Fruit fly (Drosophila melanogaster) whole organism, embryonic: ENCODE data around the gene CG32812.

Source experiments
- Adf1 ChIP-seq: fragments of 200-800 bp; sonication (Bioruptor generic); IDR thresholded peaks from 2 replicates; pipeline ENCODE4 v1.3.6; 2022; ENCODE audit warnings: missing biosample characterization, missing genetic modification characterization
- Atf3 ChIP-seq: fragments of 200-800 bp; sonication (Bioruptor generic); optimal IDR thresholded peaks from 3 replicates; lab custom pipeline; 2016; ENCODE audit warnings: missing biosample characterization, missing genetic modification characterization
- Blimp-1 ChIP-seq: fragments of 200-800 bp; sonication (Bioruptor generic); optimal IDR thresholded peaks from 3 replicates; lab custom pipeline; 2018; ENCODE audit warnings: missing biosample characterization, missing genetic modification characterization, mild to moderate bottlenecking, moderate library complexity, missing genetic modification reagents
- Bteb2 ChIP-seq: fragments of 200-800 bp; sonication (Bioruptor generic); optimal IDR thresholded peaks from 2 replicates; lab custom pipeline; 2016; ENCODE audit warnings: missing biosample characterization, missing genetic modification characterization
- CG10209 ChIP-seq: fragments of 200-800 bp; sonication (Bioruptor generic); optimal IDR thresholded peaks from 3 replicates; lab custom pipeline; 2017; ENCODE audit warnings: missing biosample characterization, mild to moderate bottlenecking, missing genetic modification characterization, missing genetic modification reagents
- CG10543 ChIP-seq: fragments of 200-800 bp; sonication (Bioruptor generic); optimal IDR thresholded peaks from 3 replicates; lab custom pipeline; 2017; ENCODE audit warnings: missing biosample characterization, mild to moderate bottlenecking, missing genetic modification characterization, moderate library complexity
- CG10959 ChIP-seq: fragments of 200-800 bp; sonication (Bioruptor generic); IDR thresholded peaks from 2 replicates; pipeline ENCODE4 v1.3.6; 2022; ENCODE audit warnings: missing biosample characterization, missing genetic modification characterization
- CG10979 ChIP-seq: fragments of 200-800 bp; sonication (Bioruptor generic); optimal IDR thresholded peaks from 2 replicates; lab custom pipeline; 2018; ENCODE audit warnings: missing biosample characterization, mild to moderate bottlenecking, missing genetic modification characterization, moderate library complexity
- CG12155 ChIP-seq: fragments of 200-800 bp; sonication (Bioruptor generic); optimal IDR thresholded peaks from 3 replicates; lab custom pipeline; 2016; ENCODE audit warnings: missing biosample characterization, missing genetic modification characterization
- CG12219 ChIP-seq: fragments of 200-800 bp; sonication (Bioruptor generic); optimal IDR thresholded peaks from 3 replicates; lab custom pipeline; 2018; ENCODE audit warnings: missing biosample characterization, mild to moderate bottlenecking, missing genetic modification characterization
- CG13296 ChIP-seq: fragments of 200-800 bp; sonication (Bioruptor generic); optimal IDR thresholded peaks from 3 replicates; lab custom pipeline; 2018; ENCODE audit warnings: missing biosample characterization, mild to moderate bottlenecking, missing genetic modification characterization
- CG15073 ChIP-seq: fragments of 200-800 bp; sonication (Bioruptor generic); optimal IDR thresholded peaks from 2 replicates; lab custom pipeline; 2016; ENCODE audit warnings: missing biosample characterization, missing genetic modification characterization
- CG17802 ChIP-seq: fragments of 200-800 bp; sonication (Bioruptor generic); optimal IDR thresholded peaks from 2 replicates; lab custom pipeline; 2018; ENCODE audit warnings: missing biosample characterization, mild to moderate bottlenecking, missing genetic modification characterization, moderate library complexity
- CG30403 ChIP-seq: fragments of 200-800 bp; sonication (Bioruptor generic); optimal IDR thresholded peaks from 3 replicates; lab custom pipeline; 2016; ENCODE audit warnings: missing biosample characterization, missing genetic modification characterization
- CG3065 ChIP-seq: fragments of 200-800 bp; sonication (Bioruptor generic); optimal IDR thresholded peaks from 2 replicates; lab custom pipeline; 2016; ENCODE audit warnings: missing biosample characterization, missing genetic modification characterization
- CG3281 ChIP-seq: fragments of 200-800 bp; sonication (Bioruptor generic); optimal IDR thresholded peaks from 3 replicates; lab custom pipeline; 2017; ENCODE audit warnings: missing biosample characterization, mild to moderate bottlenecking, missing genetic modification characterization
- CG34376 ChIP-seq: fragments of 200-800 bp; sonication (Bioruptor generic); optimal IDR thresholded peaks from 2 replicates; lab custom pipeline; 2018; ENCODE audit warnings: missing biosample characterization, mild to moderate bottlenecking, missing genetic modification characterization
- CG5953 ChIP-seq: fragments of 200-800 bp; sonication (Bioruptor generic); IDR thresholded peaks from 2 replicates; pipeline ENCODE4 v1.3.6; 2022; ENCODE audit warnings: missing biosample characterization, missing genetic modification characterization
- CG7839 ChIP-seq: fragments of 200-800 bp; sonication (Bioruptor generic); optimal IDR thresholded peaks from 3 replicates; lab custom pipeline; 2018; ENCODE audit warnings: missing biosample characterization, mild to moderate bottlenecking, missing genetic modification characterization, moderate library complexity
- CG8359 ChIP-seq: fragments of 200-800 bp; sonication (Bioruptor generic); optimal IDR thresholded peaks from 2 replicates; lab custom pipeline; 2017; ENCODE audit warnings: missing biosample characterization, mild to moderate bottlenecking, missing genetic modification characterization, borderline replicate concordance
- CG9215 ChIP-seq: fragments of 200-800 bp; sonication (Bioruptor generic); IDR thresholded peaks from 2 replicates; pipeline ENCODE4 v1.3.6; 2022; ENCODE audit warnings: missing biosample characterization, missing genetic modification characterization
- CG9876 ChIP-seq: fragments of 200-800 bp; sonication (Bioruptor generic); optimal IDR thresholded peaks from 2 replicates; lab custom pipeline; 2016; ENCODE audit warnings: missing biosample characterization, missing genetic modification characterization
- Doc3 ChIP-seq: fragments of 200-800 bp; sonication (Bioruptor generic); IDR thresholded peaks from 3 replicates; pipeline ENCODE4 v1.3.6; 2022; ENCODE audit warnings: missing biosample characterization, missing genetic modification characterization; ENCODE audit not compliant: partially characterized antibody
- Gsc ChIP-seq: fragments of 200-800 bp; sonication (Bioruptor generic); IDR thresholded peaks from 2 replicates; pipeline ENCODE4 v1.3.6; 2022; ENCODE audit warnings: missing biosample characterization, missing genetic modification characterization
- Gug ChIP-seq: fragments of 200-800 bp; sonication (Bioruptor generic); IDR thresholded peaks from 4 replicates; pipeline ENCODE4 v1.3.6; 2022; ENCODE audit warnings: missing biosample characterization, missing genetic modification characterization
- Kr ChIP-seq: fragments of 200-800 bp; sonication (Bioruptor generic); optimal IDR thresholded peaks from 2 replicates; lab custom pipeline; 2017; ENCODE audit warnings: missing biosample characterization, mild to moderate bottlenecking, missing genetic modification characterization
- Mes4 ChIP-seq: fragments of 200-800 bp; sonication (Bioruptor generic); optimal IDR thresholded peaks from 2 replicates; lab custom pipeline; 2016; ENCODE audit warnings: missing biosample characterization, missing genetic modification characterization
- Nf-YB ChIP-seq: fragments of 200-800 bp; sonication (Bioruptor generic); optimal IDR thresholded peaks from 3 replicates; lab custom pipeline; 2019; ENCODE audit warnings: missing biosample characterization, mild to moderate bottlenecking, missing genetic modification characterization, moderate library complexity
- Ptx1 ChIP-seq: fragments of 200-800 bp; sonication (Bioruptor generic); IDR thresholded peaks from 2 replicates; pipeline ENCODE4 v1.3.6; 2022; ENCODE audit warnings: missing biosample characterization, missing genetic modification characterization
- al ChIP-seq: fragments of 200-800 bp; sonication (Bioruptor generic); IDR thresholded peaks from 2 replicates; pipeline ENCODE4 v1.3.6; 2022; ENCODE audit warnings: missing biosample characterization, missing genetic modification characterization
- bab2 ChIP-seq: fragments of 200-800 bp; sonication (Bioruptor generic); optimal IDR thresholded peaks from 2 replicates; lab custom pipeline; 2016; ENCODE audit warnings: missing biosample characterization, missing genetic modification characterization
- bcd ChIP-seq: fragments of 200-800 bp; sonication (Bioruptor generic); optimal IDR thresholded peaks from 2 replicates; lab custom pipeline; 2017; ENCODE audit warnings: missing biosample characterization, mild to moderate bottlenecking, missing genetic modification characterization
- bsh ChIP-seq, 2 experiments: fragments of 200-800 bp; sonication (Bioruptor generic); optimal IDR thresholded peaks; 2 replicates each; lab custom pipeline; 2017 to 2018; ENCODE audit warnings: mild to moderate bottlenecking in 2 of 2, missing biosample characterization in 2 of 2, missing genetic modification characterization in 2 of 2, moderate library complexity in 1 of 2
- btn ChIP-seq: fragments of 200-800 bp; sonication (Bioruptor generic); optimal IDR thresholded peaks from 2 replicates; lab custom pipeline; 2016; ENCODE audit warnings: missing biosample characterization, missing genetic modification characterization
- cato ChIP-seq: fragments of 200-800 bp; sonication (Bioruptor generic); optimal IDR thresholded peaks from 2 replicates; lab custom pipeline; 2016; ENCODE audit warnings: missing biosample characterization, missing genetic modification characterization, borderline replicate concordance
- crol ChIP-seq: fragments of 200-800 bp; sonication (Bioruptor generic); IDR thresholded peaks from 2 replicates; pipeline ENCODE4 v1.3.6; 2022; ENCODE audit warnings: missing biosample characterization, missing genetic modification characterization
- dan ChIP-seq: fragments of 200-800 bp; sonication (Bioruptor generic); IDR thresholded peaks from 2 replicates; pipeline ENCODE4 v1.3.6; 2022; ENCODE audit warnings: missing biosample characterization, missing genetic modification characterization
- dpn ChIP-seq, 2 experiments: fragments of 200-800 bp; sonication (Bioruptor generic); optimal IDR thresholded peaks; 3 replicates each; lab custom pipeline; 2016; ENCODE audit warnings: missing biosample characterization in 2 of 2, missing genetic modification characterization in 2 of 2
- exex ChIP-seq: fragments of 200-800 bp; sonication (Bioruptor generic); optimal IDR thresholded peaks from 4 replicates; lab custom pipeline; 2018; ENCODE audit warnings: missing biosample characterization, mild to moderate bottlenecking, missing genetic modification characterization, moderate library complexity
- gem ChIP-seq: fragments of 200-800 bp; sonication (Bioruptor generic); optimal IDR thresholded peaks from 2 replicates; lab custom pipeline; 2019; ENCODE audit warnings: missing biosample characterization, mild to moderate bottlenecking, missing genetic modification characterization, moderate library complexity
- gro ChIP-seq: fragments of 200-800 bp; sonication (Bioruptor generic); optimal IDR thresholded peaks from 2 replicates; lab custom pipeline; 2016; ENCODE audit warnings: missing biosample characterization, missing genetic modification characterization
- ham ChIP-seq: fragments of 200-800 bp; sonication (Bioruptor generic); IDR thresholded peaks from 2 replicates; pipeline ENCODE4 v1.3.6; 2022; ENCODE audit warnings: missing biosample characterization, missing genetic modification characterization
- lilli ChIP-seq: fragments of 200-800 bp; sonication (Bioruptor generic); optimal IDR thresholded peaks from 3 replicates; lab custom pipeline; 2016; ENCODE audit warnings: missing biosample characterization, missing genetic modification characterization
- maf-S ChIP-seq: fragments of 200-800 bp; sonication (Bioruptor generic); optimal IDR thresholded peaks from 2 replicates; lab custom pipeline; 2016; ENCODE audit warnings: missing biosample characterization, missing genetic modification characterization
- pan ChIP-seq, 4 experiments: fragments of >200 bp in 3 of 4; fragments of 200-800 bp in 1 of 4; sonication (Bioruptor generic) in 1 of 4; optimal IDR thresholded peaks in 3 of 4; IDR thresholded peaks in 1 of 4; 2 replicates each; pipeline versions ENCODE4 v1.3.6 to Lab custom; 2017 to 2022; ENCODE audit warnings: missing biosample characterization in 2 of 4, missing genetic modification characterization in 2 of 4, mixed read lengths in 1 of 4
- pum ChIP-seq: fragments of 200-800 bp; sonication (Bioruptor generic); optimal IDR thresholded peaks from 2 replicates; lab custom pipeline; 2016; ENCODE audit warnings: missing biosample characterization, missing genetic modification characterization
- stc ChIP-seq: fragments of 200-800 bp; sonication (Bioruptor generic); IDR thresholded peaks from 2 replicates; pipeline ENCODE4 v1.3.6; 2022; ENCODE audit warnings: missing biosample characterization, missing genetic modification characterization
- stwl ChIP-seq: fragments of 200-800 bp; sonication (Bioruptor generic); optimal IDR thresholded peaks from 3 replicates; lab custom pipeline; 2018; ENCODE audit warnings: missing biosample characterization, mild to moderate bottlenecking, missing genetic modification characterization, moderate library complexity
- tx ChIP-seq: fragments of 200-800 bp; sonication (Bioruptor generic); optimal IDR thresholded peaks from 2 replicates; lab custom pipeline; 2016; ENCODE audit warnings: missing biosample characterization, missing genetic modification characterization
- yki ChIP-seq: fragments of >200 bp; optimal IDR thresholded peaks from 3 replicates; lab custom pipeline; 2018
- zfh2 ChIP-seq: fragments of 200-800 bp; sonication (Bioruptor generic); optimal IDR thresholded peaks from 2 replicates; lab custom pipeline; 2016; ENCODE audit warnings: missing biosample characterization, missing genetic modification characterization

Gene CG32812

DNA sequence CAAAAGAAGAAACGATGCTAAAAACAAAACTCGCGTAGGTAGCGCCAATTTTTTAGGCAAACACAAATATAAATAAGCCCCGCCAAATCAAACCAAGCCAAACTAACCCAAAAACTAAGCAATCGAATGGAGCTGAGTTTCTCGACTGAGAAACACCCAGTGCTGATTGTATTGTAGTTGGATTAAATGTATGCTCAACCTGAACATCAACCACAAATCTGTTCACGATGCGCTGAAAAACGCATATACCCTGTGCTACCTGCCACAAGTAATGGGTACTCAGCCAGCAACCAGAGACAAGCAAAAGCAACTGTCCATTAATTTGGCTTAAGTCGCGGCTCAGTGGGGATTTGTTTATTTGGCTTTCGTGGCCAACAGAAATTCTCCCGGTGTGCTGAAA lies 26.8 kb upstream of the CG32812 start (continued):
- TF ChIP-seq CG8359 (GFP tag; lab: Kevin White, UChicago) = no peak
- TF ChIP-seq pum (GFP tag; lab: Kevin White, UChicago) = peak; percentile 5
- TF ChIP-seq bsh (GFP tag; optimal IDR thresholded peaks at IDR 0.05; lab: Kevin White, UChicago) = no peak
- TF ChIP-seq gro (GFP tag; lab: Kevin White, UChicago) = no peak
- peak; percentile 27 for TF ChIP-seq dpn (GFP tag; optimal IDR thresholded peaks at IDR 0.05; lab: Kevin White, UChicago)
- TF ChIP-seq Adf1 (GFP tag; lab: Robert Waterston, UW) = no peak
- TF ChIP-seq ham = no peak
- no peak for TF ChIP-seq crol
- no peak for TF ChIP-seq CG5953 (GFP tag; lab: Robert Waterston, UW)
- peak; percentile 42 for TF ChIP-seq CG13296
- TF ChIP-seq Ptx1 = 0 out of 2 replicates have a peak, but pooled peaks have one; percentile 14
- TF ChIP-seq Atf3 (GFP tag; lab: Kevin White, UChicago) = no peak
- TF ChIP-seq CG30403 (GFP tag; lab: Kevin White, UChicago) = peak; percentile 13
- TF ChIP-seq bab2 (GFP tag; lab: Kevin White, UChicago) = no peak
- TF ChIP-seq btn (GFP tag; lab: Kevin White, UChicago) = no peak
- no peak for TF ChIP-seq stc (GFP tag; lab: Robert Waterston, UW)
- no peak for TF ChIP-seq Blimp-1
- TF ChIP-seq CG9876 = no peak
- TF ChIP-seq CG7839 (tag; lab: Kevin White, UChicago) = peak; percentile 19
- no peak for TF ChIP-seq yki (lab: Kevin White, UChicago)
- TF ChIP-seq exex (tag; lab: Kevin White, UChicago) = no peak
- no peak for TF ChIP-seq Doc3 (GFP tag; lab: Robert Waterston, UW)
- peak; percentile 15 for TF ChIP-seq CG3281 (GFP tag; lab: Kevin White, UChicago)
- peak; percentile 34; the same call in 1 of the 4 replicates for TF ChIP-seq Gug
- TF ChIP-seq CG34376 (GFP tag; lab: Kevin White, UChicago) = no peak
- TF ChIP-seq cato = no peak
- peak; percentile 17 for TF ChIP-seq CG10543 (GFP tag; lab: Kevin White, UChicago)
- TF ChIP-seq CG9215 (GFP tag; lab: Robert Waterston, UW) = no peak
- TF ChIP-seq pan (optimal IDR thresholded peaks at IDR 0.05; lab: Kevin White, UChicago) = no peak
- TF ChIP-seq pan (GFP tag; optimal IDR thresholded peaks at IDR 0.05 in 1 of 2, IDR thresholded peaks at IDR 0.05 in 1 of 2) = peak in 1 of 2 experiments; percentile 21
- TF ChIP-seq CG10979 (tag; lab: Kevin White, UChicago) = no peak
- no peak for TF ChIP-seq CG12219 (GFP tag; lab: Kevin White, UChicago)
- TF ChIP-seq maf-S (GFP tag; lab: Kevin White, UChicago) = no peak
- 0 out of 2 replicates have a peak, but pooled peaks have one; percentile 20 for TF ChIP-seq al (GFP tag; lab: Robert Waterston, UW)
- no peak for TF ChIP-seq Nf-YB (GFP tag; lab: Kevin White, UChicago)
- peak; percentile 25 for TF ChIP-seq gem (tag; lab: Kevin White, UChicago)
- TF ChIP-seq stwl (tag; lab: Kevin White, UChicago) = no peak
- TF ChIP-seq CG3065 (GFP tag; lab: Kevin White, UChicago) = no peak
- no peak for TF ChIP-seq CG10959 (GFP tag; lab: Robert Waterston, UW)
- no peak for TF ChIP-seq dan (GFP tag; lab: Robert Waterston, UW)
- no peak for TF ChIP-seq Mes4
- TF ChIP-seq zfh2 (GFP tag; lab: Kevin White, UChicago) = peak; percentile 35
- TF ChIP-seq tx (GFP tag; lab: Kevin White, UChicago) = no peak
- no peak for TF ChIP-seq CG10209 (GFP tag; lab: Kevin White, UChicago)
- no peak for TF ChIP-seq bcd (GFP tag; lab: Kevin White, UChicago)
- no peak for TF ChIP-seq Kr (GFP tag; lab: Kevin White, UChicago)
- no peak for TF ChIP-seq Gsc (GFP tag; lab: Robert Waterston, UW)
- TF ChIP-seq Bteb2 (GFP tag; lab: Kevin White, UChicago) = no peak
- peak; percentile 34 for TF ChIP-seq lilli (GFP tag; lab: Kevin White, UChicago)
- no peak for TF ChIP-seq CG17802 (tag; lab: Kevin White, UChicago)
- no peak for TF ChIP-seq CG15073 (GFP tag; lab: Kevin White, UChicago)
- TF ChIP-seq CG12155 = no peak
